Fruit fly (Drosophila melanogaster) whole organism, prepupa: ENCODE data around the gene CG33191.

Experiments
- Blimp-1 ChIP-seq: fragments of 200-800 bp; sonication (Bioruptor generic); optimal IDR thresholded peaks from 3 replicates; lab custom pipeline; 2017; ENCODE audit warnings: missing biosample characterization, missing genetic modification characterization, mild to moderate bottlenecking, moderate library complexity, missing genetic modification reagents
- CG10631 ChIP-seq: fragments of 200-800 bp; sonication (Bioruptor generic); optimal IDR thresholded peaks from 2 replicates; lab custom pipeline; 2016; ENCODE audit warnings: missing biosample characterization, missing genetic modification characterization
- CG10669 ChIP-seq: fragments of 200-800 bp; sonication (Bioruptor generic); optimal IDR thresholded peaks from 3 replicates; lab custom pipeline; 2018; ENCODE audit warnings: missing biosample characterization, mild to moderate bottlenecking, missing genetic modification characterization, moderate library complexity
- CG11294 ChIP-seq: fragments of 200-800 bp; sonication (Bioruptor generic); IDR thresholded peaks from 2 replicates; pipeline ENCODE4 v1.3.6; 2022; ENCODE audit warnings: missing biosample characterization, missing genetic modification characterization
- CG11762 ChIP-seq: fragments of 200-800 bp; sonication (Bioruptor generic); optimal IDR thresholded peaks from 3 replicates; lab custom pipeline; 2016; ENCODE audit warnings: missing biosample characterization, missing genetic modification characterization; ENCODE audit not compliant: insufficient read depth
- CG1621 ChIP-seq: fragments of 200-800 bp; sonication (Bioruptor generic); optimal IDR thresholded peaks from 3 replicates; lab custom pipeline; 2018; ENCODE audit warnings: missing biosample characterization, mild to moderate bottlenecking, missing genetic modification characterization
- CG16779 ChIP-seq: fragments of 200-800 bp; sonication (Bioruptor generic); optimal IDR thresholded peaks from 3 replicates; lab custom pipeline; 2017; ENCODE audit warnings: missing biosample characterization, mild to moderate bottlenecking, missing genetic modification characterization
- CG3032 ChIP-seq: fragments of 200-800 bp; optimal IDR thresholded peaks from 2 replicates; lab custom pipeline; 2019; ENCODE audit warnings: missing biosample characterization, mild to moderate bottlenecking, missing genetic modification characterization, moderate library complexity
- CG31627 ChIP-seq: fragments of 200-800 bp; sonication (Bioruptor generic); optimal IDR thresholded peaks from 3 replicates; lab custom pipeline; 2016; ENCODE audit warnings: missing biosample characterization, missing genetic modification characterization
- CG32006 ChIP-seq: fragments of 200-800 bp; sonication (Bioruptor generic); optimal IDR thresholded peaks from 3 replicates; lab custom pipeline; 2017; ENCODE audit warnings: missing biosample characterization, mild to moderate bottlenecking, missing genetic modification characterization
- CG3919 ChIP-seq: fragments of 200-800 bp; sonication (Bioruptor generic); optimal IDR thresholded peaks from 3 replicates; lab custom pipeline; 2016; ENCODE audit warnings: missing biosample characterization, missing genetic modification characterization
- CG6163 ChIP-seq: fragments of 200-800 bp; sonication (Bioruptor generic); IDR thresholded peaks from 3 replicates; pipeline ENCODE4 v1.3.6; 2022; ENCODE audit warnings: missing biosample characterization, missing genetic modification characterization
- CG6276 ChIP-seq: fragments of 200-800 bp; sonication (Bioruptor generic); optimal IDR thresholded peaks from 2 replicates; lab custom pipeline; 2017; ENCODE audit warnings: missing biosample characterization, mild to moderate bottlenecking, missing genetic modification characterization
- CG6792 ChIP-seq: fragments of 200-800 bp; sonication (Bioruptor generic); optimal IDR thresholded peaks from 3 replicates; lab custom pipeline; 2016; ENCODE audit warnings: missing biosample characterization, missing genetic modification characterization
- CG6808 ChIP-seq: fragments of 200-800 bp; sonication (Bioruptor generic); optimal IDR thresholded peaks from 3 replicates; lab custom pipeline; 2017; ENCODE audit warnings: missing biosample characterization, missing genetic modification characterization, mild to moderate bottlenecking, moderate library complexity, missing genetic modification reagents
- CG6854 ChIP-seq: fragments of 200-800 bp; sonication (Bioruptor generic); optimal IDR thresholded peaks from 2 replicates; lab custom pipeline; 2017; ENCODE audit warnings: missing biosample characterization, mild to moderate bottlenecking, missing genetic modification characterization
- CG7368 ChIP-seq: fragments of 200-800 bp; sonication (Bioruptor generic); optimal IDR thresholded peaks from 3 replicates; lab custom pipeline; 2016; ENCODE audit warnings: missing biosample characterization, missing genetic modification characterization
- CG8119 ChIP-seq: fragments of 200-800 bp; sonication (Bioruptor generic); IDR thresholded peaks from 3 replicates; pipeline ENCODE4 v1.3.6; 2022; ENCODE audit warnings: missing biosample characterization, missing genetic modification characterization
- CG8319 ChIP-seq: fragments of 200-800 bp; sonication (Bioruptor generic); optimal IDR thresholded peaks from 3 replicates; lab custom pipeline; 2016; ENCODE audit warnings: missing biosample characterization, missing genetic modification characterization
- CG9139 ChIP-seq: fragments of 200-800 bp; sonication (Bioruptor generic); optimal IDR thresholded peaks from 3 replicates; lab custom pipeline; 2017; ENCODE audit warnings: missing biosample characterization, mild to moderate bottlenecking, missing genetic modification characterization
- Eip75B ChIP-seq: fragments of 200-800 bp; sonication (Bioruptor generic); optimal IDR thresholded peaks from 3 replicates; lab custom pipeline; 2016; ENCODE audit warnings: missing biosample characterization, missing genetic modification characterization
- Eip78C ChIP-seq: fragments of 200-800 bp; sonication (Bioruptor generic); peaks from one replicate; lab custom pipeline; 2016; ENCODE audit warnings: missing biosample characterization, missing genetic modification characterization
- Eip93F ChIP-seq: fragments of 200-800 bp; sonication (Bioruptor generic); optimal IDR thresholded peaks from 2 replicates; lab custom pipeline; 2016; ENCODE audit warnings: missing biosample characterization, mild to moderate bottlenecking, missing genetic modification characterization
- Ets21C ChIP-seq: fragments of 200-800 bp; sonication (Bioruptor generic); optimal IDR thresholded peaks from 3 replicates; lab custom pipeline; 2016; ENCODE audit warnings: missing biosample characterization, missing genetic modification characterization
- Ets96B ChIP-seq: fragments of 200-800 bp; optimal IDR thresholded peaks from 2 replicates; lab custom pipeline; 2019; ENCODE audit warnings: missing biosample characterization, mild to moderate bottlenecking, missing genetic modification characterization, moderate library complexity
- Gug ChIP-seq: fragments of 200-800 bp; sonication (Bioruptor generic); IDR thresholded peaks from 2 replicates; pipeline ENCODE4 v1.3.6; 2022; ENCODE audit warnings: missing biosample characterization, missing genetic modification characterization
- Hr4 ChIP-seq: fragments of 200-800 bp; sonication (Bioruptor generic); optimal IDR thresholded peaks from 3 replicates; lab custom pipeline; 2016; ENCODE audit warnings: missing biosample characterization, missing genetic modification characterization
- Lpt ChIP-seq: fragments of 200-800 bp; sonication (Bioruptor generic); optimal IDR thresholded peaks from 3 replicates; lab custom pipeline; 2016; ENCODE audit warnings: missing biosample characterization, missing genetic modification characterization
- Met ChIP-seq: fragments of 200-800 bp; sonication (Bioruptor generic); optimal IDR thresholded peaks from 3 replicates; lab custom pipeline; 2016; ENCODE audit warnings: missing biosample characterization, missing genetic modification characterization
- Smox ChIP-seq: fragments of 200-800 bp; sonication (Bioruptor generic); optimal IDR thresholded peaks from 3 replicates; lab custom pipeline; 2016; ENCODE audit warnings: missing biosample characterization, missing genetic modification characterization
- Sox102F ChIP-seq: fragments of 200-800 bp; sonication (Bioruptor generic); optimal IDR thresholded peaks from 2 replicates; lab custom pipeline; 2016; ENCODE audit warnings: missing biosample characterization, mild to moderate bottlenecking, missing genetic modification characterization
- achi ChIP-seq: fragments of 200-800 bp; sonication (Bioruptor generic); optimal IDR thresholded peaks from 3 replicates; lab custom pipeline; 2016; ENCODE audit warnings: missing biosample characterization, missing genetic modification characterization
- acj6 ChIP-seq: fragments of 200-800 bp; sonication (Bioruptor generic); optimal IDR thresholded peaks from 3 replicates; lab custom pipeline; 2016; ENCODE audit warnings: missing biosample characterization, missing genetic modification characterization
- cyc ChIP-seq: fragments of 200-800 bp; sonication (Bioruptor generic); optimal IDR thresholded peaks from 3 replicates; lab custom pipeline; 2016; ENCODE audit warnings: missing biosample characterization, missing genetic modification characterization
- dac ChIP-seq: fragments of 200-800 bp; sonication (Bioruptor generic); optimal IDR thresholded peaks from 2 replicates; lab custom pipeline; 2017; ENCODE audit warnings: missing biosample characterization, mild to moderate bottlenecking, missing genetic modification characterization
- dsx ChIP-seq: fragments of 200-800 bp; optimal IDR thresholded peaks from 3 replicates; lab custom pipeline; 2019; ENCODE audit warnings: missing biosample characterization, mild to moderate bottlenecking, missing genetic modification characterization, moderate library complexity; ENCODE audit not compliant: poor library complexity, severe bottlenecking
- eg ChIP-seq: fragments of 200-800 bp; sonication (Bioruptor generic); IDR thresholded peaks from 3 replicates; pipeline ENCODE4 v1.3.6; 2022; ENCODE audit warnings: missing biosample characterization, missing genetic modification characterization
- esn ChIP-seq: fragments of 200-800 bp; sonication (Bioruptor generic); optimal IDR thresholded peaks from 2 replicates; lab custom pipeline; 2016; ENCODE audit warnings: missing biosample characterization, mild to moderate bottlenecking, missing genetic modification characterization, moderate library complexity
- fd85E ChIP-seq: fragments of 200-800 bp; sonication (Bioruptor generic); optimal IDR thresholded peaks from 3 replicates; lab custom pipeline; 2016; ENCODE audit warnings: missing biosample characterization, missing genetic modification characterization
- fkh ChIP-seq: fragments of 200-800 bp; sonication (Bioruptor generic); optimal IDR thresholded peaks from 3 replicates; lab custom pipeline; 2017; ENCODE audit warnings: missing biosample characterization, mild to moderate bottlenecking, missing genetic modification characterization, moderate library complexity
- lz ChIP-seq: fragments of 200-800 bp; sonication (Bioruptor generic); optimal IDR thresholded peaks from 3 replicates; lab custom pipeline; 2016; ENCODE audit warnings: missing biosample characterization, missing genetic modification characterization
- net ChIP-seq: fragments of 200-800 bp; sonication (Bioruptor generic); optimal IDR thresholded peaks from 3 replicates; lab custom pipeline; 2016; ENCODE audit warnings: missing biosample characterization, missing genetic modification characterization
- pdm3 ChIP-seq: fragments of 200-800 bp; sonication (Bioruptor generic); optimal IDR thresholded peaks from 3 replicates; lab custom pipeline; 2016; ENCODE audit warnings: missing biosample characterization, missing genetic modification characterization
- salr ChIP-seq, 2 experiments: fragments of 200-800 bp; sonication (Bioruptor generic); optimal IDR thresholded peaks; 3 replicates each; lab custom pipeline; 2016 to 2018; ENCODE audit warnings: missing biosample characterization in 2 of 2, missing genetic modification characterization in 2 of 2, mild to moderate bottlenecking in 1 of 2
- spab ChIP-seq: fragments of 200-800 bp; sonication (Bioruptor generic); optimal IDR thresholded peaks from 2 replicates; lab custom pipeline; 2017; ENCODE audit warnings: missing biosample characterization, mild to moderate bottlenecking, missing genetic modification characterization, missing genetic modification reagents
- ss ChIP-seq, 2 experiments: fragments of 200-800 bp; sonication (Bioruptor generic); optimal IDR thresholded peaks; 2 replicates in 1 of 2; 3 replicates in 1 of 2; lab custom pipeline; 2017 to 2018; ENCODE audit warnings: mild to moderate bottlenecking in 2 of 2, missing biosample characterization in 2 of 2, missing genetic modification characterization in 2 of 2, moderate library complexity in 1 of 2
- svp ChIP-seq: fragments of 200-800 bp; sonication (Bioruptor generic); peaks from one replicate; lab custom pipeline; 2016; ENCODE audit warnings: missing biosample characterization, missing genetic modification characterization
- topi ChIP-seq: fragments of 200-800 bp; sonication (Bioruptor generic); optimal IDR thresholded peaks from 3 replicates; lab custom pipeline; 2016; ENCODE audit warnings: missing biosample characterization, missing genetic modification characterization
- vri ChIP-seq: fragments of 200-800 bp; sonication (Bioruptor generic); optimal IDR thresholded peaks from 3 replicates; lab custom pipeline; 2016; ENCODE audit warnings: missing biosample characterization, mild to moderate bottlenecking, missing genetic modification characterization

The CG33191 gene

dm6 chr3R:8821623-8822022, 41.9 kb upstream of the CG33191 start, which contains the start of gene CG8369:
Gene CG8369, plus strand, starts transcription at chr3R:8822008.
- TF ChIP-seq CG6163 (GFP tag; lab: Robert Waterston, UW) = no peak
- peak; percentile 7 for TF ChIP-seq fkh
- TF ChIP-seq svp (GFP tag; lab: Kevin White, UChicago) = peak; percentile 98
- no peak for TF ChIP-seq eg (GFP tag; lab: Robert Waterston, UW)

- peak; percentile 28 for TF ChIP-seq Ets21C (GFP tag; lab: Kevin White, UChicago)
- peak; percentile 55 for TF ChIP-seq net
- TF ChIP-seq CG7368 (GFP tag; lab: Kevin White, UChicago) = peak; percentile 16
- TF ChIP-seq pdm3 (GFP tag; lab: Kevin White, UChicago) = peak; percentile 32
- TF ChIP-seq dac (GFP tag; lab: Kevin White, UChicago) = peak; percentile 2
- peak; percentile 24 for TF ChIP-seq Blimp-1
- TF ChIP-seq CG32006 (GFP tag; lab: Kevin White, UChicago) = no peak
- TF ChIP-seq Eip78C (GFP tag; lab: Kevin White, UChicago) = peak; percentile 58
- peak; percentile 70 for TF ChIP-seq CG9139 (GFP tag; lab: Kevin White, UChicago)
- TF ChIP-seq CG6276 (GFP tag; lab: Kevin White, UChicago) = no peak
- peak; percentile 49 for TF ChIP-seq dsx (GFP tag; lab: Kevin White, UChicago)
- peak; percentile 36 for TF ChIP-seq CG31627 (GFP tag; lab: Kevin White, UChicago)
- TF ChIP-seq Lpt (GFP tag; lab: Kevin White, UChicago) = peak; percentile 22
- TF ChIP-seq cyc = peak; percentile 24
- peak; percentile 18 for TF ChIP-seq Hr4 (GFP tag; lab: Kevin White, UChicago)
- TF ChIP-seq CG16779 (tag; lab: Kevin White, UChicago) = peak; percentile 47
- peak; percentile 48 for TF ChIP-seq Eip75B (GFP tag; lab: Kevin White, UChicago)
- TF ChIP-seq CG1621 (tag; lab: Kevin White, UChicago) = peak; percentile 84
- no peak for TF ChIP-seq CG10631 (GFP tag; lab: Kevin White, UChicago)
- TF ChIP-seq CG3919 (GFP tag; lab: Kevin White, UChicago) = peak; percentile 45
- TF ChIP-seq spab (GFP tag; lab: Kevin White, UChicago) = no peak
- TF ChIP-seq ss (GFP tag; optimal IDR thresholded peaks at IDR 0.05; lab: Kevin White, UChicago) = peak; percentile 44 to 58
- TF ChIP-seq Ets96B (tag; lab: Kevin White, UChicago) = peak; percentile 10
- TF ChIP-seq Smox (GFP tag; lab: Kevin White, UChicago) = no peak
- TF ChIP-seq CG3032 (tag; lab: Kevin White, UChicago) = peak; percentile 40
- peak; percentile 46 for TF ChIP-seq Met (GFP tag; lab: Kevin White, UChicago)
- TF ChIP-seq topi (GFP tag; lab: Kevin White, UChicago) = peak; percentile 38
- peak; percentile 57; the same call in 2 of the 3 replicates for TF ChIP-seq eg (GFP tag; lab: Robert Waterston, UW)
- peak; percentile 21 for TF ChIP-seq CG6808
- no peak for TF ChIP-seq CG8119 (GFP tag; lab: Robert Waterston, UW)
- TF ChIP-seq CG8319 (GFP tag; lab: Kevin White, UChicago) = no peak
- peak; percentile 42 for TF ChIP-seq esn (GFP tag; lab: Kevin White, UChicago)
- TF ChIP-seq CG6854 (GFP tag; lab: Kevin White, UChicago) = peak; percentile 41
- TF ChIP-seq svp (GFP tag; lab: Kevin White, UChicago) = peak; percentile 82
- no peak for TF ChIP-seq achi (GFP tag; lab: Kevin White, UChicago)
- TF ChIP-seq CG11762 (GFP tag; lab: Kevin White, UChicago) = no peak
- TF ChIP-seq CG11294 = no peak
- TF ChIP-seq salr (GFP tag; optimal IDR thresholded peaks at IDR 0.05; lab: Kevin White, UChicago) = no peak
- TF ChIP-seq vri (GFP tag; lab: Kevin White, UChicago) = peak; percentile 62
- TF ChIP-seq Sox102F (GFP tag; lab: Kevin White, UChicago) = peak; percentile 56
- peak; percentile 23 for TF ChIP-seq Eip93F
- TF ChIP-seq CG6792 (GFP tag; lab: Kevin White, UChicago) = peak; percentile 38
- TF ChIP-seq fd85E (GFP tag; lab: Kevin White, UChicago) = no peak
- peak; percentile 30 for TF ChIP-seq acj6 (GFP tag; lab: Kevin White, UChicago)
- TF ChIP-seq fkh = peak; percentile 84
- no peak for TF ChIP-seq CG10669 (GFP tag; lab: Kevin White, UChicago)
- peak; percentile 11 for TF ChIP-seq lz
- TF ChIP-seq Gug (GFP tag; lab: Robert Waterston, UW) = no peak
Observed at dm6 chr3R:8820428-8820912, 40.7 kb upstream of the CG33191 start, which contains the start of gene aqz. Gene aqz, minus strand, starts transcription at chr3R:8820682.
